Worm (Caenorhabditis elegans): ENCODE measurements around the gene gst-39.

gst-39 gene

DNA sequence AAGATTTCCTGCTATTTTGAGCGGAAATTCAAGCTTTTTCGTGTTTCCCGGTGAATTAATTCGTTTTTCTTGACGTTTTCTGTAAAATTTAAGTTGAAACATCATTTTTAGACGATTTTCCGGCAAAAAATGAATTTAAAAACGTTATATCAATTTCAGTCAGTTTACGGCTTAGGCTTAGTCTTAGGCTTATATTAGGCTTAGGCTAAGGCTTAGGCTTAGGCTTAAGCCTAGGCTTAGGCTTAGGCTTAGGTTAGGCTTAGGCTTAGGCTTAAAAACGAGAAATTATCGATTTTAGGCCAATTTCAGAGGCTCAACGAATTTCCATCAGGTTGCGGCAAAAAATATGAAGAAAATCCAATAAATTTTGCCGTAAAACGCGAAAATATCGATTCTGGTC is 37.2 kb upstream of the gst-39 start:
- TF ChIP-seq fos-1 (tag; optimal IDR thresholded peaks at IDR 0.05) (no peak), madf-5 (GFP tag; IDR thresholded peaks at IDR 0.05) (no peak)

DNA sequence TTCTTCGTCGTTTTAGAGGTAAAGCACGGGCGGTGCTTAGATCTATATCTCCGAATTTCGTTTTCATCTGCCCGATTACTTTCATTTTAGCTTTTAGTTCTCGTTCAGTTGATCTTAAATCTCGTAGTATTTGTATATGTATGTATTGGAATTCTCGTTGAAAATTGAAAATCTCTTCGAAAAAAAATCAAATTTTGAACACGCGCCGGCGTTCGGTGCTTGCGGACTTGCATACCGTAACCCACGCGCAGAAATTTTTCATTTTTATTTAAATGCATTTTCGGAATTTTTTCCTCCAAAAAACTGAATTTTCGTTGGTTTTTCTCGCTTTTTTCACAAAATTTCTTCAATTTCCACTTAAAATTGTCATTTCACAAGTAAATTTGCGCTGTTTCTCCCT is 36.4 kb upstream of the gst-39 start:
- TF ChIP-seq lin-38 (GFP tag; IDR thresholded peaks at IDR 0.05): peak; percentile 17; the same call in 1 of the 2 replicates
- TF ChIP-seq aha-1 (tag): peak; percentile 88
- TF ChIP-seq zfp-3 (GFP tag; conservative IDR thresholded peaks at IDR 0.05): no peak
- TF ChIP-seq dmd-6 (GFP tag; IDR thresholded peaks at IDR 0.05): no peak
- TF ChIP-seq lsy-2 (tag; optimal IDR thresholded peaks at IDR 0.05): peak in 1 of 2 experiments; percentile 89
- no peak for TF ChIP-seq nhr-237 (tag; optimal IDR thresholded peaks at IDR 0.05)
- TF ChIP-seq nhr-77 (tag; optimal IDR thresholded peaks at IDR 0.05): peak; percentile 3
- no peak for TF ChIP-seq lin-1 (GFP tag; IDR thresholded peaks at IDR 0.05)
- TF ChIP-seq dpl-1 (GFP tag; optimal IDR thresholded peaks at IDR 0.05): peak; percentile 55

DNA sequence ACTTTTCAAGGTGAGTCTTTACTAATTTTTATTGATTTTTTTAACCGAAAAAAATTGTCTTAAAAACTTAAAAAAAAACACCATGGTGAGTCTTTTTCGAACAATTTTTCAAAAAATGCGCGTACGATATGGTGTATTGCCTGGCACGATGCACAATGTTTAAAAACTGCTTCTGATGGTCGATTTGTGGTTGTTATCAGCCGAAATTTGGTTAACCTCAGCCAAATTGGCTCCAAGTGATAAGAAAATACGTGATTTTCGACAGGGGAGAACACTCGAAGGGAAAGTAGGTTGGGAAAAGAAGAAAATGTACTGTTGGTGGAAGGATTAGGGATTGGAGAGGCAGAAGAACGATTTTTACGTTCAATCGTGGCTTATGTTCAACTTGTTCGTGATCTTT is 35.8 kb upstream of the gst-39 start:
- TF ChIP-seq daf-19 (GFP tag; conservative IDR thresholded peaks at IDR 0.05): no peak
- TF ChIP-seq spr-1 (tag; optimal IDR thresholded peaks at IDR 0.05): no peak
- peak; percentile 8 for TF ChIP-seq hlh-30 (tag; optimal IDR thresholded peaks at IDR 0.05; ENCODE audit: insufficient read depth)
- no peak for TF ChIP-seq T26A8.4 (GFP tag; IDR thresholded peaks at IDR 0.05)
- TF ChIP-seq dmd-6 (GFP tag; IDR thresholded peaks at IDR 0.05): peak; percentile 21; the same call in 1 of the 2 replicates
- TF ChIP-seq dve-1 (tag; optimal IDR thresholded peaks at IDR 0.05; ENCODE audit: insufficient read depth): peak; percentile 34
- TF ChIP-seq zfp-3 (GFP tag; conservative IDR thresholded peaks at IDR 0.05): no peak
- peak; percentile 48 for TF ChIP-seq hlh-11 (tag; optimal IDR thresholded peaks at IDR 0.05)
- no peak for TF ChIP-seq F44E2.7 (GFP tag; IDR thresholded peaks at IDR 0.05)
- TF ChIP-seq F26F4.8 (GFP tag; conservative IDR thresholded peaks at IDR 0.05): no peak
- TF ChIP-seq tra-1 (GFP tag; IDR thresholded peaks at IDR 0.05): 0 out of 2 replicates have a peak, but pooled peaks have one; percentile 24
- no peak for TF ChIP-seq snpc-1.2 (GFP tag; IDR thresholded peaks at IDR 0.05)
- peak; percentile 47 for TF ChIP-seq pqm-1 (tag; optimal IDR thresholded peaks at IDR 0.05)
- no peak for TF ChIP-seq lin-38 (GFP tag; IDR thresholded peaks at IDR 0.05)
- peak in 1 of 2 experiments; percentile 74 for TF ChIP-seq hif-1 (tag; optimal IDR thresholded peaks at IDR 0.05)
- no peak for TF ChIP-seq daf-16 (GFP tag; optimal IDR thresholded peaks at IDR 0.05)
- TF ChIP-seq daf-16 (tag; optimal IDR thresholded peaks at IDR 0.05): peak; percentile 53
- TF ChIP-seq aha-1 (tag): peak; percentile 33

DNA sequence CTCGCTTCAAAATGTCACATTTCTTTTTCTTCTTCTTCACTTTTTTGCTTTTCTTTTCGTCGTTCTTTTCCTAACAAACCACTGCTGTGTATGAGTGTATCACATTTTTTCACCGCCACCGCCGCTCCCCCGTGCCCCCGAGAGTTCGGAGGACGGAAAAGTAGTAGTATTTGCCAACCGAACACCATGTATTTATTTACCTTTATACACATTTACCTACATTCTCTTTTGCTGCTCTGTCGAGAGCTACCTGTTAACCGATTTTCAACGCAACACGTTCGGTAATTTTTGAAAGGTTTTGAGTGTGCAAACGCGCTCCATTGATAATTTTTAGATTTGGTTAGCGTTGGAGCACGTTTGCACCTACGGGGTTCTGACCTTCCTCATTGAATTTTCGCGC is 34.5 kb upstream of the gst-39 start:
- TF ChIP-seq Y105C5A.15 (GFP tag; IDR thresholded peaks at IDR 0.05) (no peak), saeg-2 (GFP tag; IDR thresholded peaks at IDR 0.05) (no peak), hlh-11 (tag; optimal IDR thresholded peaks at IDR 0.05) (no peak), skn-1 (tag; optimal IDR thresholded peaks at IDR 0.05) (no peak), rbr-2 (tag; optimal IDR thresholded peaks at IDR 0.05) (no peak), lin-1 (GFP tag; IDR thresholded peaks at IDR 0.05) (no peak), aha-1 (tag) (peak; percentile 3), lsy-2 (tag; optimal IDR thresholded peaks at IDR 0.05) (no peak), nhr-42 (GFP tag; IDR thresholded peaks at IDR 0.05) (0 out of 2 replicates have a peak, but pooled peaks have one; percentile 45), zfp-3 (GFP tag; conservative IDR thresholded peaks at IDR 0.05) (no peak), hlh-30 (tag; optimal IDR thresholded peaks at IDR 0.05; ENCODE audit: insufficient read depth) (peak; percentile 41), tra-1 (GFP tag; IDR thresholded peaks at IDR 0.05) (0 out of 2 replicates have a peak, but pooled peaks have one; percentile 17), lin-38 (GFP tag; IDR thresholded peaks at IDR 0.05) (peak; percentile 57), ceh-82 (tag; optimal IDR thresholded peaks at IDR 0.05) (no peak)

DNA sequence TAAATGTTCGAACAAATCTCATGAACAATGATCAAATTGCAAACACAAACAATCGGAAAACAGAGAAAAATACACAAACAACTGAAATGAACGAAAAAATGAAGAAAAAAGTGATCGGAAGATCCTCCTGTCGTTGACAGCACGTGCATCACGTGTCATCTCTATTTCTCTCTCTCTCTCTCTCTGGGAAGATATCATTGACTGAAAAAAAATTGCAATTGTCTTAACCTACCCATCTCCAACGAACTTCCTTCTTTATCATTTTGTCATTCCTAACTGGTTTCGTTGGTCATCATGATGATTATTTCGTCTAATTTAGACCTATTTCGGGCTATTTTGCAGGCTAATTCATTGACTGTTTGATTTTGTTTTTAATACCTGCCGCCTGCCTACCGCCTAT is 33.6 kb upstream of the gst-39 start:
- peak; percentile 52; the same call in 1 of the 2 replicates for TF ChIP-seq ctbp-1 (GFP tag; IDR thresholded peaks at IDR 0.05)
- TF ChIP-seq nhr-28 (tag; optimal IDR thresholded peaks at IDR 0.05): peak; percentile 54
- peak; percentile 37 for TF ChIP-seq nhr-11 (tag; optimal IDR thresholded peaks at IDR 0.05)
- TF ChIP-seq hmg-1.1 (GFP tag; IDR thresholded peaks at IDR 0.05): no peak
- peak; percentile 47 for TF ChIP-seq dve-1 (tag; optimal IDR thresholded peaks at IDR 0.05; ENCODE audit: insufficient read depth)
- peak; percentile 65 for TF ChIP-seq mep-1 (tag; optimal IDR thresholded peaks at IDR 0.05)
- no peak for TF ChIP-seq fos-1 (tag; optimal IDR thresholded peaks at IDR 0.05)
- TF ChIP-seq lin-1 (GFP tag; IDR thresholded peaks at IDR 0.05): peak; percentile 57; the same call in 1 of the 2 replicates
- TF ChIP-seq nhr-48 (tag; optimal IDR thresholded peaks at IDR 0.05): peak; percentile 73
- peak; percentile 84 for TF ChIP-seq hlh-11 (tag; optimal IDR thresholded peaks at IDR 0.05)
- TF ChIP-seq lsy-2 (tag; optimal IDR thresholded peaks at IDR 0.05): peak in 1 of 2 experiments; percentile 73
- peak; percentile 22 for TF ChIP-seq dpl-1 (GFP tag; optimal IDR thresholded peaks at IDR 0.05)
- TF ChIP-seq lin-29 (GFP tag; IDR thresholded peaks at IDR 0.05): peak; percentile 68
- peak; percentile 14 for TF ChIP-seq ama-1 (optimal IDR thresholded peaks at IDR 0.05)
- TF ChIP-seq hlh-30 (tag; optimal IDR thresholded peaks at IDR 0.05; ENCODE audit: insufficient read depth): peak; percentile 93
- TF ChIP-seq mxl-2 (GFP tag; conservative IDR thresholded peaks at IDR 0.05): 0 out of 2 replicates have a peak, but pooled peaks have one; percentile 45
- no peak for TF ChIP-seq D1046.2 (GFP tag; IDR thresholded peaks at IDR 0.05)
- peak; percentile 15 to 89 for TF ChIP-seq mdl-1 (tag; optimal IDR thresholded peaks at IDR 0.05)
- TF ChIP-seq Y5F2A.4 (GFP tag; optimal IDR thresholded peaks at IDR 0.05): no peak
